Worm (Caenorhabditis elegans) whole organism, mixed stage, embryonic: Measurements from ENCODE around the gene txdc-12.1.

Experiments used
- elt-3 ChIP-seq: fragments of 150-350 bp; optimal IDR thresholded peaks from 2 replicates; lab custom pipeline; 2014; ENCODE audit warnings: missing biosample characterization, missing genetic modification characterization
- unc-39 ChIP-seq: fragments of 150-350 bp; optimal IDR thresholded peaks from 2 replicates; lab custom pipeline; 2014; ENCODE audit warnings: missing biosample characterization, missing genetic modification characterization

ce11 chrII:12257095-12257494, 16.9 kb downstream of the txdc-12.1 start:
- TF ChIP-seq unc-39 (tag; lab: Kevin White, UChicago) (no peak), elt-3 (tag; lab: Kevin White, UChicago) (no peak)
